Worm (Caenorhabditis elegans): ENCODE results near the gene srab-8.

- TF ChIP-seq lin-39 (tag; optimal IDR thresholded peaks at IDR 0.05) (no peak), nfya-1 (tag; optimal IDR thresholded peaks at IDR 0.05; ENCODE audit: insufficient read depth) (no peak), ztf-11 (tag; optimal IDR thresholded peaks at IDR 0.05) (no peak), snpc-4 (tag; optimal IDR thresholded peaks at IDR 0.05) (no peak), unc-62 (GFP tag; optimal IDR thresholded peaks at IDR 0.05) (no peak), jun-1 (tag; optimal IDR thresholded peaks at IDR 0.05) (no peak)
Observed at ce11 chrV:3144494-3144893, 31.8 kb upstream of the srab-8 start, which contains the start of gene srab-10.

All from whole organism, L3 larva.